Fruit fly (Drosophila melanogaster) S2 (cell line): Measurements from ENCODE around the gene ebd1.

Experiments
- CG8478 ChIP-seq: fragments of >200 bp; optimal IDR thresholded peaks from 2 replicates; lab custom pipeline; 2018
- CTCF ChIP-seq, 2 experiments: fragments of >200 bp; optimal IDR thresholded peaks; 2 replicates each; lab custom pipeline; 2018

dm6 chr3L:724518-725341 is 39.4 kb upstream of the ebd1 start:
- TF ChIP-seq CG8478 (lab: Kevin White, UChicago), result no peak
- no peak for TF ChIP-seq CTCF (optimal IDR thresholded peaks at IDR 0.05; lab: Kevin White, UChicago)
